Worm (Caenorhabditis elegans): ENCODE results near the gene tos-1.

Gene tos-1

ce11 chrV:9295581-9295980, 48.4 kb downstream of the tos-1 start:
- TF ChIP-seq dao-5 (tag; optimal IDR thresholded peaks at IDR 0.05), result no peak
- TF ChIP-seq W03F9.2 (tag; optimal IDR thresholded peaks at IDR 0.05), result no peak
- no peak for TF ChIP-seq him-1 (tag; optimal IDR thresholded peaks at IDR 0.05)

DNA sequence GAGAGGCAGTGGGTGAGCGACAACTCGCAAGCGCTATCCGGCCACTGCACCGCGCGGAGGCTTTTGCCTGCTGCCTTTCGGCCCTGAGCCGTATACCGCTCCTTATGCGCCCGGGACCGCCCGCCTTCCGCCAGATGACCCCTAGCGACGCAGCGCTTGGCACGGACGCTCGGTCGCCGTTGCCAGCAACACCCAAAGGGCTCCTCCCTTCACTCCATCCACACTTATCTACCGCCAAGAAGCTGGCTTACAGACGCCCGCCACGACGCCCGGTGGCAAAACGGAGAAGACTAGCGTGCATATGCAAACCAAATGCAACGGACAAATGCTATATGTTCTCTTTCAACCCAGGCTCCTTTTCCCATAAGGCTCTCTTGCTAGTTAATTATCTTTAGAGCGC, 50.6 kb downstream of the tos-1 start:
- TF ChIP-seq W03F9.2 (tag; optimal IDR thresholded peaks at IDR 0.05) (no peak), dao-5 (tag; optimal IDR thresholded peaks at IDR 0.05) (no peak), him-1 (tag; optimal IDR thresholded peaks at IDR 0.05) (no peak)

DNA sequence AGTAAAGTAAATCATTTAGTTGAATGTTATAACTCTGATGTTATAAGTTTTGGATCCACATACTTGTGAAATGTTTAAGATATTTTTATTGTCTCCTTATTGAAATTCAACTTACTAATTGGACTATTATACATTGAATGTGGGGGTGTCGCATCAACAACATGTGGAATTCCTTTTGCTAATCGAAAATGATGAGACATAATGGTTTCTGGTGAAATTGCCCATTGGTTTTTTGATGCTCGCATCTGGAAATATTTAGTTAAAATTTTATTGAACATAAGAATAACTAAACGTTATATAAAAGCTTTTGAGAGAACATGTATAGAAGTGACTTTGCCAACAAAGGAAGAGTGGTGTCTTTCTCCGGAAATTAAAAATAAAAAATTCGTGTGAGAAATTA, 52.1 kb downstream of the tos-1 start, which contains the start of gene ZK682.7:
ZK682.7 (minus strand) TSS at position 247 of the 400 bp plus-strand sequence.
- TF ChIP-seq him-1 (tag; optimal IDR thresholded peaks at IDR 0.05), result no peak
- TF ChIP-seq W03F9.2 (tag; optimal IDR thresholded peaks at IDR 0.05), result no peak
- TF ChIP-seq dao-5 (tag; optimal IDR thresholded peaks at IDR 0.05), result no peak
